Worm (Caenorhabditis elegans): Measurements from ENCODE around the gene flh-2.
A peak's percentile ranks its signal among the peaks of the same experiment; 100 is the strongest.

The flh-2 gene

DNA sequence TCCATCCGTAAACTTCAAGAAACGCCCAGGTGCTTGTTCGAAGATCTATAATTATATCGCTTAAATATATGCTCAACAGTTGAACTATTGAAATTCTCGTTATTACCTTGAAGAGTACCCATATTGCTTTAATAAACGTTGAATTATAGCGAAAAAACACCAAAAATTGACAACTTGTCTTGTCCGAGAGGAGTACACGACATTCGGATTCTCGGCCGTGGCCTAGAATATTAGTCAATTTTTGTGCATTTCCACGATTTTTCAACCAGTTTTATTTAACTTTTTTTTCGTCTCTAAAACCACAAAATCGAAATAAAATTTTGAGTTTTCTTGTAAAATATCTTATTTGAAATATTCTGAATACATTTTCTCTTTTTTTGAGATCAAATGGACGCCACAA is 39.6 kb upstream of the flh-2 start, which contains the start of the genes F26F4.9 and cee-1 (continued):
- peak; percentile 40 for TF ChIP-seq F16B12.6 (tag; optimal IDR thresholded peaks at IDR 0.05)
- peak; percentile 66 for TF ChIP-seq nhr-19 (GFP tag; conservative IDR thresholded peaks at IDR 0.05)
- TF ChIP-seq ceh-63 (GFP tag; optimal IDR thresholded peaks at IDR 0.05) = no peak
- no peak for TF ChIP-seq unc-62 (GFP tag; optimal IDR thresholded peaks at IDR 0.05)
- no peak for TF ChIP-seq nhr-84 (tag; optimal IDR thresholded peaks at IDR 0.05)
- no peak for TF ChIP-seq mef-2 (tag; optimal IDR thresholded peaks at IDR 0.05)
- peak; percentile 22 for TF ChIP-seq hlh-4 (tag; optimal IDR thresholded peaks at IDR 0.05)
- no peak for TF ChIP-seq pag-3 (tag; optimal IDR thresholded peaks at IDR 0.05; ENCODE audit: borderline replicate concordance, insufficient read depth)
- TF ChIP-seq alr-1 (tag; optimal IDR thresholded peaks at IDR 0.05; ENCODE audit: borderline replicate concordance) = no peak
- peak; percentile 90 for TF ChIP-seq ceh-90 (tag; optimal IDR thresholded peaks at IDR 0.05)
- TF ChIP-seq ets-5 (GFP tag; IDR thresholded peaks at IDR 0.05) = no peak
- TF ChIP-seq lin-39 (tag; optimal IDR thresholded peaks at IDR 0.05) = no peak
- TF ChIP-seq snu-23 (GFP tag; optimal IDR thresholded peaks at IDR 0.05) = peak; percentile 75
- no peak for TF ChIP-seq nhr-11 (tag; optimal IDR thresholded peaks at IDR 0.05)
- TF ChIP-seq nhr-28 (tag; optimal IDR thresholded peaks at IDR 0.05) = no peak
- no peak for TF ChIP-seq hpl-2 (GFP tag; optimal IDR thresholded peaks at IDR 0.05)
- TF ChIP-seq tlp-1 (tag; optimal IDR thresholded peaks at IDR 0.05) = no peak
- peak; percentile 82 for TF ChIP-seq nhr-47 (tag; optimal IDR thresholded peaks at IDR 0.05)
- TF ChIP-seq dpl-1 (GFP tag; optimal IDR thresholded peaks at IDR 0.05) = peak; percentile 61 to 76 (median 68)
- TF ChIP-seq pqm-1 (tag; optimal IDR thresholded peaks at IDR 0.05) = no peak
- no peak for TF ChIP-seq vab-15 (tag; optimal IDR thresholded peaks at IDR 0.05)
- TF ChIP-seq unc-30 (tag; optimal IDR thresholded peaks at IDR 0.05) = no peak
- TF ChIP-seq lin-35 (GFP tag; optimal IDR thresholded peaks at IDR 0.05) = peak; percentile 67 to 75
- no peak for TF ChIP-seq snpc-4 (tag; optimal IDR thresholded peaks at IDR 0.05)
- TF ChIP-seq ceh-88 (GFP tag; IDR thresholded peaks at IDR 0.05) = no peak
- TF ChIP-seq C04F5.9 (tag; optimal IDR thresholded peaks at IDR 0.05) = peak; percentile 66
- TF ChIP-seq skn-1 (tag; optimal IDR thresholded peaks at IDR 0.05) = peak; percentile 22
- no peak for TF ChIP-seq lin-15B (tag; optimal IDR thresholded peaks at IDR 0.05)
- no peak for TF ChIP-seq C34B4.2 (tag; optimal IDR thresholded peaks at IDR 0.05)
- TF ChIP-seq irx-1 (tag; optimal IDR thresholded peaks at IDR 0.05) = peak; percentile 86
- no peak for TF ChIP-seq sup-37 (GFP tag; optimal IDR thresholded peaks at IDR 0.05)
- TF ChIP-seq mab-9 (GFP tag; IDR thresholded peaks at IDR 0.05) = no peak; the same call in 1 of the 2 replicates
- peak in 1 of 2 experiments; percentile 88 for TF ChIP-seq ztf-11 (tag; optimal IDR thresholded peaks at IDR 0.05)
- TF ChIP-seq Y116A8C.19 (tag; optimal IDR thresholded peaks at IDR 0.05; ENCODE audit: borderline replicate concordance) = peak; percentile 73
- peak in 1 of 6 experiments; percentile 14 for TF ChIP-seq elt-3 (tag; optimal IDR thresholded peaks at IDR 0.05)
- TF ChIP-seq ces-1 (GFP tag; optimal IDR thresholded peaks at IDR 0.05) = no peak
- peak; percentile 84 for TF ChIP-seq dsc-1 (tag; optimal IDR thresholded peaks at IDR 0.05)
- TF ChIP-seq nhr-71 (tag; optimal IDR thresholded peaks at IDR 0.05) = peak; percentile 84
- TF ChIP-seq pax-3 (tag; optimal IDR thresholded peaks at IDR 0.05) = peak; percentile 76
- TF ChIP-seq nhr-20 (tag; optimal IDR thresholded peaks at IDR 0.05) = peak; percentile 74
- peak; percentile 87 for TF ChIP-seq sox-4 (tag; optimal IDR thresholded peaks at IDR 0.05)
- peak; percentile 40 for TF ChIP-seq blmp-1 (tag; optimal IDR thresholded peaks at IDR 0.05)
- TF ChIP-seq unc-86 (tag; optimal IDR thresholded peaks at IDR 0.05) = peak; percentile 32
- no peak for TF ChIP-seq aly-2 (tag; optimal IDR thresholded peaks at IDR 0.05)
- peak; percentile 75 for TF ChIP-seq egl-13 (tag; optimal IDR thresholded peaks at IDR 0.05)
- TF ChIP-seq ztf-4 (tag; optimal IDR thresholded peaks at IDR 0.05) = no peak
- TF ChIP-seq egl-27 (tag; optimal IDR thresholded peaks at IDR 0.05) = no peak
- TF ChIP-seq zag-1 (tag; optimal IDR thresholded peaks at IDR 0.05) = no peak

Data from whole organism, L1 larva.